Fruit fly (Drosophila melanogaster): Measurements from ENCODE around the gene CG5321.
A peak's percentile ranks its signal among the peaks of the same experiment; 100 is the strongest.

CG5321 gene

dm6 chrX:14653691-14654090, 25.7 kb upstream of the CG5321 start, which contains the start of gene NetA (continued):
- TF ChIP-seq dimm (GFP tag; IDR thresholded peaks at IDR 0.05) (no peak), CG11504 (tag; optimal IDR thresholded peaks at IDR 0.05) (peak; percentile 100), wdn (GFP tag; IDR thresholded peaks at IDR 0.05) (no peak), fd102C (GFP tag; optimal IDR thresholded peaks at IDR 0.05) (no peak), CG2120 (GFP tag; optimal IDR thresholded peaks at IDR 0.05) (no peak), onecut (GFP tag; IDR thresholded peaks at IDR 0.05) (no peak), CG2202 (tag; optimal IDR thresholded peaks at IDR 0.05) (no peak), CG14050 (GFP tag; IDR thresholded peaks at IDR 0.05) (no peak), Deaf1 (tag; optimal IDR thresholded peaks at IDR 0.05) (peak; percentile 99), sug (tag; optimal IDR thresholded peaks at IDR 0.05) (no peak), unpg (GFP tag; optimal IDR thresholded peaks at IDR 0.05) (no peak), ci (GFP tag; IDR thresholded peaks at IDR 0.05) (peak; percentile 56; the same call in 2 of the 3 replicates), Hmx (GFP tag; optimal IDR thresholded peaks at IDR 0.05) (no peak), psq (GFP tag; optimal IDR thresholded peaks at IDR 0.05) (no peak), cad (GFP tag; optimal IDR thresholded peaks at IDR 0.05) (no peak), CG4820 (GFP tag; optimal IDR thresholded peaks at IDR 0.05) (no peak), bowl (GFP tag; IDR thresholded peaks at IDR 0.05) (no peak), CG13287 (GFP tag; IDR thresholded peaks at IDR 0.05; ENCODE audit: partially characterized antibody) (no peak; the same call in 1 of the 2 replicates), Hr78 (GFP tag; optimal IDR thresholded peaks at IDR 0.05) (no peak), Dip2 (GFP tag; IDR thresholded peaks at IDR 0.05) (no peak), chinmo (GFP tag; IDR thresholded peaks at IDR 0.05; ENCODE audit: partially characterized antibody) (peak; percentile 89; the same call in 3 of the 4 replicates), yki (optimal IDR thresholded peaks at IDR 0.05) (peak; percentile 17), bsh (GFP tag; optimal IDR thresholded peaks at IDR 0.05) (no peak), oc (tag; optimal IDR thresholded peaks at IDR 0.05) (no peak), Drgx (GFP tag; IDR thresholded peaks at IDR 0.05) (peak; percentile 20; the same call in 1 of the 2 replicates), sc (optimal IDR thresholded peaks at IDR 0.05) (no peak), sc (GFP tag; optimal IDR thresholded peaks at IDR 0.05) (no peak), CG14860 (GFP tag; IDR thresholded peaks at IDR 0.05; ENCODE audit: partially characterized antibody) (no peak), so (GFP tag; IDR thresholded peaks at IDR 0.05) (no peak), peb (GFP tag; IDR thresholded peaks at IDR 0.05) (no peak), prd (optimal IDR thresholded peaks at IDR 0.05) (no peak), prd (GFP tag; IDR thresholded peaks at IDR 0.05) (0 out of 3 replicates have a peak, but pooled peaks have one; percentile 11), CG8359 (GFP tag; optimal IDR thresholded peaks at IDR 0.05; ENCODE audit: borderline replicate concordance) (peak; percentile 32), cwo (GFP tag; optimal IDR thresholded peaks at IDR 0.05) (peak; percentile 62), jing (GFP tag; optimal IDR thresholded peaks at IDR 0.05) (peak; percentile 10), CG12769 (tag; optimal IDR thresholded peaks at IDR 0.05) (peak; percentile 22), Dbx (GFP tag; IDR thresholded peaks at IDR 0.05) (no peak), cg (GFP tag; optimal IDR thresholded peaks at IDR 0.05) (peak; percentile 84), gce (GFP tag; IDR thresholded peaks at IDR 0.05) (0 out of 3 replicates have a peak, but pooled peaks have one; percentile 5), CG11695 (GFP tag; IDR thresholded peaks at IDR 0.05) (no peak), Med (GFP tag) (peak; percentile 86), Abd-B (GFP tag; optimal IDR thresholded peaks at IDR 0.05) (no peak), sens (GFP tag) (peak; percentile 45), Sry-β (GFP tag; optimal IDR thresholded peaks at IDR 0.05) (no peak), Ssrp (tag; optimal IDR thresholded peaks at IDR 0.05) (no peak), maf-S (GFP tag; optimal IDR thresholded peaks at IDR 0.05) (no peak), stwl (tag; optimal IDR thresholded peaks at IDR 0.05) (peak; percentile 3), zf30C (GFP tag; optimal IDR thresholded peaks at IDR 0.05) (no peak), grn (GFP tag; optimal IDR thresholded peaks at IDR 0.05) (peak; percentile 55), twi (tag; optimal IDR thresholded peaks at IDR 0.05) (no peak), zen (tag; optimal IDR thresholded peaks at IDR 0.05) (no peak), org-1 (GFP tag; optimal IDR thresholded peaks at IDR 0.05) (no peak)

Measured in whole organism, embryonic.